Worm (Caenorhabditis elegans): ENCODE results near the gene eef-1B.1.

ce11 chrIII:7953208-7953607, 20.0 kb downstream of the eef-1B.1 start, which contains the start of gene let-754:
- TF ChIP-seq ref-1 (GFP tag; conservative IDR thresholded peaks at IDR 0.05) (no peak), flt-1 (GFP tag; IDR thresholded peaks at IDR 0.05) (no peak), ztf-29 (GFP tag; IDR thresholded peaks at IDR 0.05) (no peak), klf-2 (GFP tag; conservative IDR thresholded peaks at IDR 0.05) (no peak), med-1 (GFP tag; optimal IDR thresholded peaks at IDR 0.05; ENCODE audit: insufficient read depth) (no peak)
